Fruit fly (Drosophila melanogaster): ENCODE data around the gene CG6511.

Gene CG6511

dm6 chr3L:8702448-8702847 lies 18.7 kb upstream of the CG6511 start:
- no peak for TF ChIP-seq lola (GFP tag; optimal IDR thresholded peaks at IDR 0.05)
- TF ChIP-seq sv (GFP tag; optimal IDR thresholded peaks at IDR 0.05), result no peak
- peak; percentile 50 for TF ChIP-seq CrebA (GFP tag; optimal IDR thresholded peaks at IDR 0.05; ENCODE audit: borderline replicate concordance)
- TF ChIP-seq dmrt93B (GFP tag; optimal IDR thresholded peaks at IDR 0.05), result peak; percentile 78
- no peak for TF ChIP-seq Dfd (GFP tag; optimal IDR thresholded peaks at IDR 0.05)
- peak; percentile 91 for TF ChIP-seq br (GFP tag; optimal IDR thresholded peaks at IDR 0.05)
- peak; percentile 28 for TF ChIP-seq woc (GFP tag; optimal IDR thresholded peaks at IDR 0.05)
- no peak for TF ChIP-seq N (GFP tag; optimal IDR thresholded peaks at IDR 0.05)
- peak; percentile 93 for TF ChIP-seq dsf (GFP tag; optimal IDR thresholded peaks at IDR 0.05; ENCODE audit: borderline replicate concordance)
- TF ChIP-seq Hr83 (GFP tag; optimal IDR thresholded peaks at IDR 0.05; ENCODE audit: poor library complexity, severe bottlenecking), result peak; percentile 100
- TF ChIP-seq Hr78 (GFP tag; optimal IDR thresholded peaks at IDR 0.05), result no peak
- TF ChIP-seq GATAd (GFP tag; optimal IDR thresholded peaks at IDR 0.05), result peak; percentile 91
- peak; percentile 97 for TF ChIP-seq h (GFP tag; optimal IDR thresholded peaks at IDR 0.05)
- peak; percentile 89 for TF ChIP-seq CG32264 (GFP tag; optimal IDR thresholded peaks at IDR 0.05)
- TF ChIP-seq Myc (optimal IDR thresholded peaks at IDR 0.05), result no peak
- TF ChIP-seq ey (GFP tag; optimal IDR thresholded peaks at IDR 0.05), result peak; percentile 68
- peak; percentile 90 for TF ChIP-seq Jra (GFP tag; optimal IDR thresholded peaks at IDR 0.05)
- peak; percentile 83 for TF ChIP-seq psq (GFP tag; optimal IDR thresholded peaks at IDR 0.05)
- TF ChIP-seq foxo (GFP tag; optimal IDR thresholded peaks at IDR 0.05), result peak in 1 of 2 experiments; percentile 84
- TF ChIP-seq usp (GFP tag; optimal IDR thresholded peaks at IDR 0.05), result no peak
- peak; percentile 66 for TF ChIP-seq Mio (GFP tag; optimal IDR thresholded peaks at IDR 0.05)
- TF ChIP-seq HLH106 (tag; optimal IDR thresholded peaks at IDR 0.05), result peak; percentile 65
- TF ChIP-seq tai (GFP tag; optimal IDR thresholded peaks at IDR 0.05), result peak; percentile 91
- TF ChIP-seq Dif (GFP tag; optimal IDR thresholded peaks at IDR 0.05; ENCODE audit: partially characterized antibody), result no peak
- TF ChIP-seq brk (GFP tag; optimal IDR thresholded peaks at IDR 0.05), result peak; percentile 93
- no peak for TF ChIP-seq dl (GFP tag; optimal IDR thresholded peaks at IDR 0.05; ENCODE audit: insufficient read depth in 1 of 2, partially characterized antibody in 2 of 2)
- no peak for TF ChIP-seq Abd-B (GFP tag; optimal IDR thresholded peaks at IDR 0.05)
- peak; percentile 85 for TF ChIP-seq Sp1 (GFP tag; optimal IDR thresholded peaks at IDR 0.05)
- peak; percentile 83 for TF ChIP-seq CG9705 (GFP tag; optimal IDR thresholded peaks at IDR 0.05)
- TF ChIP-seq Rel (GFP tag; optimal IDR thresholded peaks at IDR 0.05), result peak; percentile 83
- TF ChIP-seq Rel (tag; optimal IDR thresholded peaks at IDR 0.05), result peak; percentile 71
- no peak for TF ChIP-seq pan (optimal IDR thresholded peaks at IDR 0.05)
- TF ChIP-seq rgr (GFP tag; optimal IDR thresholded peaks at IDR 0.05), result peak; percentile 98
- TF ChIP-seq Hnf4 (GFP tag; optimal IDR thresholded peaks at IDR 0.05), result peak; percentile 97
- TF ChIP-seq OdsH (GFP tag; optimal IDR thresholded peaks at IDR 0.05), result peak; percentile 97
- TF ChIP-seq Vsx2 (GFP tag; optimal IDR thresholded peaks at IDR 0.05; ENCODE audit: partially characterized antibody), result no peak
- TF ChIP-seq sage (GFP tag; optimal IDR thresholded peaks at IDR 0.05), result peak; percentile 88
- peak; percentile 80 for TF ChIP-seq fru (GFP tag; optimal IDR thresholded peaks at IDR 0.05)
- TF ChIP-seq jim (GFP tag; optimal IDR thresholded peaks at IDR 0.05), result peak; percentile 97

dm6 chr3L:8703707-8704236 lies 17.4 kb upstream of the CG6511 start:
- TF ChIP-seq OdsH (GFP tag; optimal IDR thresholded peaks at IDR 0.05) (no peak), N (GFP tag; optimal IDR thresholded peaks at IDR 0.05) (no peak), Dif (GFP tag; optimal IDR thresholded peaks at IDR 0.05; ENCODE audit: partially characterized antibody) (no peak), foxo (GFP tag; optimal IDR thresholded peaks at IDR 0.05) (no peak), brk (GFP tag; optimal IDR thresholded peaks at IDR 0.05) (no peak), fru (GFP tag; optimal IDR thresholded peaks at IDR 0.05) (no peak), Rel (GFP tag; optimal IDR thresholded peaks at IDR 0.05) (no peak), Rel (tag; optimal IDR thresholded peaks at IDR 0.05) (no peak), psq (GFP tag; optimal IDR thresholded peaks at IDR 0.05) (no peak), h (GFP tag; optimal IDR thresholded peaks at IDR 0.05) (no peak), CG32264 (GFP tag; optimal IDR thresholded peaks at IDR 0.05) (no peak), usp (GFP tag; optimal IDR thresholded peaks at IDR 0.05) (no peak), CrebA (GFP tag; optimal IDR thresholded peaks at IDR 0.05; ENCODE audit: borderline replicate concordance) (no peak), dmrt93B (GFP tag; optimal IDR thresholded peaks at IDR 0.05) (no peak), tai (GFP tag; optimal IDR thresholded peaks at IDR 0.05) (no peak), jim (GFP tag; optimal IDR thresholded peaks at IDR 0.05) (no peak), br (GFP tag; optimal IDR thresholded peaks at IDR 0.05) (no peak), pan (optimal IDR thresholded peaks at IDR 0.05) (no peak)
